Fruit fly (Drosophila melanogaster) whole organism, embryonic: Measurements from ENCODE around the gene CG3117.
A peak's percentile ranks its signal among the peaks of the same experiment; 100 is the strongest.

ENCODE experiments used
- CG12071 ChIP-seq: fragments of 200-800 bp; sonication (Bioruptor generic); optimal IDR thresholded peaks from 3 replicates; lab custom pipeline; 2018; ENCODE audit warnings: missing biosample characterization, mild to moderate bottlenecking, missing genetic modification characterization
- CG12299 ChIP-seq: fragments of 200-800 bp; sonication (Bioruptor generic); optimal IDR thresholded peaks from 2 replicates; lab custom pipeline; 2018; ENCODE audit warnings: missing biosample characterization, mild to moderate bottlenecking, missing genetic modification characterization
- CG1233 ChIP-seq: fragments of 200-800 bp; sonication (Bioruptor generic); optimal IDR thresholded peaks from 4 replicates; lab custom pipeline; 2018; ENCODE audit warnings: missing biosample characterization, mild to moderate bottlenecking, missing genetic modification characterization
- CG13287 ChIP-seq: fragments of 200-800 bp; sonication (Bioruptor generic); IDR thresholded peaks from 2 replicates; pipeline ENCODE4 v1.3.6; 2022; ENCODE audit warnings: missing biosample characterization, missing genetic modification characterization; ENCODE audit not compliant: partially characterized antibody
- CG13775 ChIP-seq: fragments of 200-800 bp; sonication (Bioruptor generic); optimal IDR thresholded peaks from 3 replicates; lab custom pipeline; 2017; ENCODE audit warnings: missing biosample characterization, mild to moderate bottlenecking, missing genetic modification characterization
- CG15011 ChIP-seq: fragments of 200-800 bp; sonication (Bioruptor generic); optimal IDR thresholded peaks from 3 replicates; lab custom pipeline; 2018; ENCODE audit warnings: missing biosample characterization, mild to moderate bottlenecking, missing genetic modification characterization
- CG15601 ChIP-seq: fragments of 200-800 bp; sonication (Bioruptor generic); optimal IDR thresholded peaks from 3 replicates; lab custom pipeline; 2019; ENCODE audit warnings: missing biosample characterization, mild to moderate bottlenecking, missing genetic modification characterization, moderate library complexity
- CG2202 ChIP-seq: fragments of 200-800 bp; sonication (Bioruptor generic); optimal IDR thresholded peaks from 2 replicates; lab custom pipeline; 2018; ENCODE audit warnings: missing biosample characterization, mild to moderate bottlenecking, missing genetic modification characterization
- CG30403 ChIP-seq: fragments of 200-800 bp; sonication (Bioruptor generic); optimal IDR thresholded peaks from 3 replicates; lab custom pipeline; 2016; ENCODE audit warnings: missing biosample characterization, missing genetic modification characterization
- CG32532 ChIP-seq: fragments of 200-800 bp; sonication (Bioruptor generic); IDR thresholded peaks from 2 replicates; pipeline ENCODE4 v1.3.6; 2022; ENCODE audit warnings: missing biosample characterization, missing genetic modification characterization
- CG34224 ChIP-seq: fragments of 200-800 bp; sonication (Bioruptor generic); IDR thresholded peaks from 3 replicates; pipeline ENCODE4 v1.3.6; 2022; ENCODE audit warnings: missing biosample characterization, missing genetic modification characterization; ENCODE audit not compliant: partially characterized antibody
- CG4424 ChIP-seq: fragments of 200-800 bp; sonication (Bioruptor generic); optimal IDR thresholded peaks from 3 replicates; lab custom pipeline; 2016; ENCODE audit warnings: missing biosample characterization, missing genetic modification characterization
- CG5180 ChIP-seq: fragments of 200-800 bp; sonication (Bioruptor generic); optimal IDR thresholded peaks from 3 replicates; lab custom pipeline; 2017; ENCODE audit warnings: missing biosample characterization, missing genetic modification characterization, mild to moderate bottlenecking, moderate library complexity, missing genetic modification reagents
- CG6175 ChIP-seq: fragments of 200-800 bp; sonication (Bioruptor generic); IDR thresholded peaks from 3 replicates; pipeline ENCODE4 v1.3.6; 2022; ENCODE audit warnings: missing biosample characterization, missing genetic modification characterization
- CG6765 ChIP-seq: fragments of 200-800 bp; sonication (Bioruptor generic); optimal IDR thresholded peaks from 3 replicates; lab custom pipeline; 2017; ENCODE audit warnings: missing biosample characterization, mild to moderate bottlenecking, missing genetic modification characterization
- CG6854 ChIP-seq: fragments of 200-800 bp; sonication (Bioruptor generic); optimal IDR thresholded peaks from 3 replicates; lab custom pipeline; 2017; ENCODE audit warnings: missing biosample characterization, mild to moderate bottlenecking, missing genetic modification characterization
- CG7963 ChIP-seq: fragments of 200-800 bp; sonication (Bioruptor generic); IDR thresholded peaks from 3 replicates; pipeline ENCODE4 v1.3.6; 2022; ENCODE audit warnings: missing biosample characterization, missing genetic modification characterization; ENCODE audit not compliant: partially characterized antibody
- CG8290 ChIP-seq, 3 experiments: fragments of 200-800 bp; sonication (Bioruptor generic); optimal IDR thresholded peaks; 2 replicates each; lab custom pipeline; 2016 to 2019; ENCODE audit warnings: missing biosample characterization in 3 of 3, missing genetic modification characterization in 3 of 3, mild to moderate bottlenecking in 2 of 3, moderate library complexity in 1 of 3
- CG9876 ChIP-seq: fragments of 200-800 bp; sonication (Bioruptor generic); optimal IDR thresholded peaks from 2 replicates; lab custom pipeline; 2016; ENCODE audit warnings: missing biosample characterization, missing genetic modification characterization
- CrebB ChIP-seq: fragments of 200-800 bp; sonication (Bioruptor generic); optimal IDR thresholded peaks from 3 replicates; lab custom pipeline; 2018; ENCODE audit warnings: missing biosample characterization, mild to moderate bottlenecking, missing genetic modification characterization
- Dbx ChIP-seq: fragments of 200-800 bp; sonication (Bioruptor generic); IDR thresholded peaks from 3 replicates; pipeline ENCODE4 v1.3.6; 2022; ENCODE audit warnings: missing biosample characterization, missing genetic modification characterization
- ERR ChIP-seq: fragments of 200-800 bp; sonication (Bioruptor generic); optimal IDR thresholded peaks from 2 replicates; lab custom pipeline; 2016; ENCODE audit warnings: missing biosample characterization, missing genetic modification characterization
- Gug ChIP-seq: fragments of 200-800 bp; sonication (Bioruptor generic); IDR thresholded peaks from 4 replicates; pipeline ENCODE4 v1.3.6; 2022; ENCODE audit warnings: missing biosample characterization, missing genetic modification characterization
- H2.0 ChIP-seq: fragments of 200-800 bp; sonication (Bioruptor generic); IDR thresholded peaks from 2 replicates; pipeline ENCODE4 v1.3.6; 2022; ENCODE audit warnings: missing biosample characterization, missing genetic modification characterization
- HLH3B ChIP-seq: fragments of 200-800 bp; sonication (Bioruptor generic); IDR thresholded peaks from 2 replicates; pipeline ENCODE4 v1.3.6; 2022; ENCODE audit warnings: missing biosample characterization, missing genetic modification characterization
- Hr51 ChIP-seq, 2 experiments: fragments of 200-800 bp; sonication (Bioruptor generic); optimal IDR thresholded peaks; 2 replicates in 1 of 2; 3 replicates in 1 of 2; lab custom pipeline; 2016 to 2018; ENCODE audit warnings: missing biosample characterization in 2 of 2, missing genetic modification characterization in 2 of 2, mild to moderate bottlenecking in 1 of 2, moderate library complexity in 1 of 2
- Jarid2 ChIP-seq: fragments of 200-800 bp; sonication (Bioruptor generic); optimal IDR thresholded peaks from 3 replicates; lab custom pipeline; 2017; ENCODE audit warnings: mild to moderate bottlenecking, missing biosample characterization, missing genetic modification reagents, missing genetic modification characterization
- Mad ChIP-seq: fragments of 200-800 bp; sonication (Bioruptor generic); optimal IDR thresholded peaks from 2 replicates; lab custom pipeline; 2016; ENCODE audit warnings: missing biosample characterization, missing genetic modification characterization
- NFAT ChIP-seq: fragments of 200-800 bp; sonication (Bioruptor generic); IDR thresholded peaks from 2 replicates; pipeline ENCODE4 v1.3.6; 2022; ENCODE audit warnings: missing biosample characterization, missing genetic modification characterization
- abd-A ChIP-seq: fragments of 200-800 bp; sonication (Bioruptor generic); optimal IDR thresholded peaks from 3 replicates; lab custom pipeline; 2019; ENCODE audit warnings: missing biosample characterization, mild to moderate bottlenecking, missing genetic modification characterization, moderate library complexity
- ap ChIP-seq: fragments of 200-800 bp; sonication (Bioruptor generic); IDR thresholded peaks from 2 replicates; pipeline ENCODE4 v1.3.6; 2022; ENCODE audit warnings: missing biosample characterization, missing genetic modification characterization
- cad ChIP-seq: fragments of >200 bp; optimal IDR thresholded peaks from 2 replicates; lab custom pipeline; 2017; ENCODE audit warnings: missing biosample characterization, missing genetic modification characterization
- chm ChIP-seq: fragments of 200-800 bp; sonication (Bioruptor generic); IDR thresholded peaks from 2 replicates; pipeline ENCODE4 v1.3.6; 2022; ENCODE audit warnings: missing biosample characterization, missing genetic modification characterization
- emc ChIP-seq: fragments of 200-800 bp; sonication (Bioruptor generic); optimal IDR thresholded peaks from 2 replicates; lab custom pipeline; 2016; ENCODE audit warnings: missing biosample characterization, missing genetic modification characterization
- esg ChIP-seq: fragments of 200-800 bp; sonication (Bioruptor generic); conservative IDR thresholded peaks from 2 replicates; pipeline ENCODE4 v1.3.6; 2022; ENCODE audit warnings: missing biosample characterization, missing genetic modification characterization
- fd64A ChIP-seq: fragments of 200-800 bp; sonication (Bioruptor generic); optimal IDR thresholded peaks from 3 replicates; lab custom pipeline; 2018; ENCODE audit warnings: missing biosample characterization, mild to moderate bottlenecking, missing genetic modification characterization
- gsb ChIP-seq: fragments of 200-800 bp; sonication (Bioruptor generic); IDR thresholded peaks from 2 replicates; pipeline ENCODE4 v1.3.6; 2022; ENCODE audit warnings: missing biosample characterization, missing genetic modification characterization
- gt ChIP-seq: fragments of 200-800 bp; sonication (Bioruptor generic); IDR thresholded peaks from 2 replicates; pipeline ENCODE4 v1.3.6; 2022; ENCODE audit warnings: missing biosample characterization, missing genetic modification characterization
- inv ChIP-seq: fragments of 200-800 bp; sonication (Bioruptor generic); IDR thresholded peaks from 2 replicates; pipeline ENCODE4 v1.3.6; 2022; ENCODE audit warnings: missing biosample characterization, missing genetic modification characterization; ENCODE audit not compliant: partially characterized antibody
- ken ChIP-seq: fragments of 200-800 bp; sonication (Bioruptor generic); IDR thresholded peaks from 3 replicates; pipeline ENCODE4 v1.3.6; 2022; ENCODE audit warnings: missing biosample characterization, missing genetic modification characterization
- lmd ChIP-seq: fragments of 200-800 bp; sonication (Bioruptor generic); IDR thresholded peaks from 2 replicates; pipeline ENCODE4 v1.3.6; 2022; ENCODE audit warnings: missing biosample characterization, missing genetic modification characterization
- oc ChIP-seq: fragments of 200-800 bp; sonication (Bioruptor generic); optimal IDR thresholded peaks from 2 replicates; lab custom pipeline; 2018; ENCODE audit warnings: missing biosample characterization, mild to moderate bottlenecking, missing genetic modification characterization, moderate library complexity
- run ChIP-seq: fragments of 200-800 bp; sonication (Bioruptor generic); optimal IDR thresholded peaks from 3 replicates; lab custom pipeline; 2018; ENCODE audit warnings: missing biosample characterization, mild to moderate bottlenecking, missing genetic modification characterization
- slbo ChIP-seq: fragments of 200-800 bp; sonication (Bioruptor generic); IDR thresholded peaks from 2 replicates; pipeline ENCODE4 v1.3.6; 2022; ENCODE audit warnings: missing biosample characterization, missing genetic modification characterization
- sob ChIP-seq: fragments of 200-800 bp; sonication (Bioruptor generic); IDR thresholded peaks from 2 replicates; pipeline ENCODE4 v1.3.6; 2022; ENCODE audit warnings: missing biosample characterization, missing genetic modification characterization
- tio ChIP-seq: fragments of 200-800 bp; sonication (Bioruptor generic); optimal IDR thresholded peaks from 2 replicates; lab custom pipeline; 2017; ENCODE audit warnings: missing biosample characterization, missing genetic modification characterization, inconsistent platforms
- trh ChIP-seq: fragments of 200-800 bp; sonication (Bioruptor generic); optimal IDR thresholded peaks from 2 replicates; lab custom pipeline; 2016; ENCODE audit warnings: missing biosample characterization, missing genetic modification characterization
- twi ChIP-seq: fragments of 200-800 bp; optimal IDR thresholded peaks from 2 replicates; lab custom pipeline; 2019; ENCODE audit warnings: missing biosample characterization, mild to moderate bottlenecking, missing genetic modification characterization, moderate library complexity
- vnd ChIP-seq: fragments of 200-800 bp; sonication (Bioruptor generic); IDR thresholded peaks from 3 replicates; pipeline ENCODE4 v1.3.6; 2022; ENCODE audit warnings: missing biosample characterization, missing genetic modification characterization; ENCODE audit not compliant: partially characterized antibody

CG3117 gene

dm6 chr2L:2830341-2830800, 16.6 kb downstream of the CG3117 start (continued):
- TF ChIP-seq CG15601 (peak; percentile 91), oc (tag; lab: Kevin White, UChicago) (peak; percentile 60), CG5180 (GFP tag; lab: Kevin White, UChicago) (peak; percentile 77), CG13775 (GFP tag; lab: Kevin White, UChicago) (peak; percentile 92), Dbx (GFP tag; lab: Robert Waterston, UW) (no peak; the same call in none of the 3 replicates), CG1233 (GFP tag; lab: Kevin White, UChicago) (peak; percentile 88), CG6854 (GFP tag; lab: Kevin White, UChicago) (peak; percentile 85), tio (GFP tag; lab: Kevin White, UChicago) (peak; percentile 93), inv (GFP tag; lab: Robert Waterston, UW) (no peak), Mad (peak; percentile 71), ERR (GFP tag; lab: Kevin White, UChicago) (no peak), CG2202 (tag; lab: Kevin White, UChicago) (peak; percentile 81), Gug (GFP tag; lab: Robert Waterston, UW) (peak; percentile 46; the same call in 2 of the 4 replicates), CG15011 (GFP tag; lab: Kevin White, UChicago) (peak; percentile 86), CG12071 (GFP tag; lab: Kevin White, UChicago) (peak; percentile 28), CG30403 (GFP tag; lab: Kevin White, UChicago) (peak; percentile 93), CG12299 (peak; percentile 61), chm (GFP tag; lab: Robert Waterston, UW) (peak; percentile 46; the same call in 1 of the 2 replicates), CrebB (tag; lab: Kevin White, UChicago) (peak; percentile 61), run (peak; percentile 78), NFAT (peak; percentile 31), CG6765 (GFP tag; lab: Kevin White, UChicago) (peak; percentile 87), vnd (GFP tag; lab: Robert Waterston, UW) (no peak), CG32532 (peak; percentile 65), CG7963 (GFP tag; lab: Robert Waterston, UW) (no peak), ken (peak; percentile 31; the same call in 1 of the 3 replicates), twi (peak; percentile 86), CG8290 (GFP tag; optimal IDR thresholded peaks at IDR 0.05; lab: Kevin White, UChicago) (peak; percentile 67), CG8290 (tag; optimal IDR thresholded peaks at IDR 0.05; lab: Kevin White, UChicago) (peak in 1 of 2 experiments; percentile 40), Jarid2 (peak; percentile 42), emc (GFP tag; lab: Kevin White, UChicago) (no peak), CG6175 (no peak), cad (GFP tag; lab: Kevin White, UChicago) (no peak), CG34224 (GFP tag; lab: Robert Waterston, UW) (no peak), ap (GFP tag; lab: Robert Waterston, UW) (peak; percentile 51; the same call in 1 of the 2 replicates), CG9876 (no peak), abd-A (tag; lab: Kevin White, UChicago) (no peak), sob (GFP tag; lab: Robert Waterston, UW) (peak; percentile 75; the same call in 1 of the 2 replicates), gt (GFP tag; lab: Robert Waterston, UW) (peak; percentile 36; the same call in 1 of the 2 replicates), HLH3B (GFP tag; lab: Robert Waterston, UW) (peak; percentile 74), lmd (GFP tag; lab: Robert Waterston, UW) (peak; percentile 83), slbo (GFP tag; lab: Robert Waterston, UW) (no peak; the same call in 1 of the 2 replicates), CG13287 (no peak), fd64A (peak; percentile 46), gsb (GFP tag; lab: Robert Waterston, UW) (peak; percentile 35; the same call in 1 of the 2 replicates), trh (GFP tag; lab: Kevin White, UChicago) (peak; percentile 73), H2.0 (no peak), CG4424 (peak; percentile 91), Hr51 (GFP tag; optimal IDR thresholded peaks at IDR 0.05; lab: Kevin White, UChicago) (peak; percentile 64 to 93), esg (peak; percentile 73)
